Fruit fly (Drosophila melanogaster): ENCODE measurements around the gene CG13005.

CG13005 gene

DNA sequence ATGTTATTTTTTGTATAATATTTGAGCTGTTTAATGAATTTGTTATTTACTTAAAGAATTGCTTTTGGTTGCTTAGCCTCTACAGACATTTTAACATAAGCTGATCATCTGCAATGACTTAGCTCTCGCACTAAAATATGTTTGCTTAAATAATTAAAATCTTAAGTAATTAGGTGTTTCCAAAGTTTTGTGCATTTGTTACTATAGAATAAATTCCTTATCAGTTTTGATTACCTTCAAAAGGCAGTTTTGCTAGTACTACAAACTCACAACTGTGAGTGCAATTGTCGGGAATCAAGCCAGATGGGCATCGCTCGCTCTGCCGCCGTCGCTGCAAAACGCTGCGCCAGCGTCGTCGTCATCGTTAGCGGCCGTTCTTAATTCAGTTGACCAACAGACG is 13.1 kb downstream of the CG13005 start:
- TF ChIP-seq peb (GFP tag; IDR thresholded peaks at IDR 0.05) (no peak), Sox100B (GFP tag; optimal IDR thresholded peaks at IDR 0.05) (peak; percentile 31), pan (optimal IDR thresholded peaks at IDR 0.05) (no peak), pan (GFP tag; optimal IDR thresholded peaks at IDR 0.05 in 1 of 2, IDR thresholded peaks at IDR 0.05 in 1 of 2) (peak in 1 of 2 experiments; percentile 16), Sry-β (GFP tag; optimal IDR thresholded peaks at IDR 0.05) (peak; percentile 85), sim (GFP tag; IDR thresholded peaks at IDR 0.05) (peak; percentile 37; the same call in 1 of the 2 replicates), Adf1 (GFP tag; IDR thresholded peaks at IDR 0.05) (peak; percentile 83), Hr39 (optimal IDR thresholded peaks at IDR 0.05) (no peak), Ets65A (GFP tag) (peak; percentile 7), row (GFP tag; IDR thresholded peaks at IDR 0.05) (peak; percentile 56), dmrt99B (tag; optimal IDR thresholded peaks at IDR 0.05) (peak; percentile 8), E2f2 (GFP tag; IDR thresholded peaks at IDR 0.05) (no peak), CG11695 (GFP tag; IDR thresholded peaks at IDR 0.05) (no peak), CG18262 (tag; optimal IDR thresholded peaks at IDR 0.05) (peak; percentile 2), CG2678 (tag; optimal IDR thresholded peaks at IDR 0.05) (peak; percentile 11), CG17361 (GFP tag; IDR thresholded peaks at IDR 0.05) (peak; percentile 33; the same call in 1 of the 3 replicates), CG11504 (tag; optimal IDR thresholded peaks at IDR 0.05) (peak; percentile 21), gem (tag; optimal IDR thresholded peaks at IDR 0.05) (peak; percentile 8), CG9727 (GFP tag; optimal IDR thresholded peaks at IDR 0.05) (peak; percentile 0), CoRest (tag; optimal IDR thresholded peaks at IDR 0.05) (peak; percentile 6), Dip3 (GFP tag; optimal IDR thresholded peaks at IDR 0.05) (no peak), CG7556 (GFP tag; optimal IDR thresholded peaks at IDR 0.05) (peak; percentile 12), ttk (GFP tag; IDR thresholded peaks at IDR 0.05) (no peak)

dm6 chrX:16818186-16818585 is 14.7 kb downstream of the CG13005 start:
- no peak for TF ChIP-seq fd96Cb (tag; optimal IDR thresholded peaks at IDR 0.05)
- TF ChIP-seq dpn (GFP tag; optimal IDR thresholded peaks at IDR 0.05): no peak
- no peak for TF ChIP-seq hbn (GFP tag; IDR thresholded peaks at IDR 0.05; ENCODE audit: partially characterized antibody)
- no peak for TF ChIP-seq kay (GFP tag; optimal IDR thresholded peaks at IDR 0.05)
- TF ChIP-seq Spps (tag; optimal IDR thresholded peaks at IDR 0.05): no peak
- no peak for TF ChIP-seq CG6272 (GFP tag; IDR thresholded peaks at IDR 0.05)
- no peak for TF ChIP-seq onecut (GFP tag; IDR thresholded peaks at IDR 0.05)
- no peak for TF ChIP-seq ase (GFP tag; IDR thresholded peaks at IDR 0.05)
- no peak for TF ChIP-seq slbo (GFP tag; IDR thresholded peaks at IDR 0.05)

dm6 chrX:16820665-16821064 is 17.2 kb downstream of the CG13005 start:
- TF ChIP-seq CTCF (GFP tag; optimal IDR thresholded peaks at IDR 0.05) (peak; percentile 72), CG10979 (tag; optimal IDR thresholded peaks at IDR 0.05) (peak; percentile 73), CG7928 (GFP tag; optimal IDR thresholded peaks at IDR 0.05) (no peak), CG1603 (tag; optimal IDR thresholded peaks at IDR 0.05) (no peak)

dm6 chrX:16821216-16821615 is 17.8 kb downstream of the CG13005 start:
- no peak for TF ChIP-seq Ssrp (tag; optimal IDR thresholded peaks at IDR 0.05)
- no peak for TF ChIP-seq CG9215 (GFP tag; IDR thresholded peaks at IDR 0.05)
- no peak for TF ChIP-seq ro (GFP tag; IDR thresholded peaks at IDR 0.05)
- TF ChIP-seq CG34376 (GFP tag; optimal IDR thresholded peaks at IDR 0.05): no peak
- TF ChIP-seq CG2712 (tag; optimal IDR thresholded peaks at IDR 0.05): peak; percentile 11
- TF ChIP-seq CG17359 (tag; optimal IDR thresholded peaks at IDR 0.05): peak; percentile 23
- no peak for TF ChIP-seq jigr1 (GFP tag; IDR thresholded peaks at IDR 0.05)
- peak; percentile 12 for TF ChIP-seq fd96Cb (tag; optimal IDR thresholded peaks at IDR 0.05)
- TF ChIP-seq NC2α (GFP tag; optimal IDR thresholded peaks at IDR 0.05): no peak
- TF ChIP-seq CG3163 (GFP tag; optimal IDR thresholded peaks at IDR 0.05): no peak
- peak; percentile 2 for TF ChIP-seq D19A (tag; optimal IDR thresholded peaks at IDR 0.05)
- peak; percentile 9 for TF ChIP-seq Sox100B (GFP tag; optimal IDR thresholded peaks at IDR 0.05)
- no peak for TF ChIP-seq CG12769 (tag; optimal IDR thresholded peaks at IDR 0.05)
- peak; percentile 13 for TF ChIP-seq CG7839 (tag; optimal IDR thresholded peaks at IDR 0.05)
- TF ChIP-seq CG1529 (GFP tag; optimal IDR thresholded peaks at IDR 0.05): no peak
- TF ChIP-seq oc (tag; optimal IDR thresholded peaks at IDR 0.05): no peak
- TF ChIP-seq Myb (GFP tag; optimal IDR thresholded peaks at IDR 0.05): no peak

Data from whole organism, embryonic.